Fruit fly (Drosophila melanogaster) whole organism, embryonic: ENCODE results near the gene cher.

Source experiments
- Blimp-1 ChIP-seq: fragments of 200-800 bp; sonication (Bioruptor generic); optimal IDR thresholded peaks from 3 replicates; lab custom pipeline; 2018; ENCODE audit warnings: missing biosample characterization, missing genetic modification characterization, mild to moderate bottlenecking, moderate library complexity, missing genetic modification reagents
- Bteb2 ChIP-seq: fragments of 200-800 bp; sonication (Bioruptor generic); optimal IDR thresholded peaks from 2 replicates; lab custom pipeline; 2016; ENCODE audit warnings: missing biosample characterization, missing genetic modification characterization
- CG10147 ChIP-seq: fragments of 200-800 bp; sonication (Bioruptor generic); optimal IDR thresholded peaks from 2 replicates; lab custom pipeline; 2019; ENCODE audit warnings: missing biosample characterization, mild to moderate bottlenecking, missing genetic modification characterization, moderate library complexity
- CG10431 ChIP-seq: fragments of 200-800 bp; sonication (Bioruptor generic); optimal IDR thresholded peaks from 3 replicates; lab custom pipeline; 2018; ENCODE audit warnings: missing biosample characterization, mild to moderate bottlenecking, missing genetic modification characterization
- CG10979 ChIP-seq: fragments of 200-800 bp; sonication (Bioruptor generic); optimal IDR thresholded peaks from 2 replicates; lab custom pipeline; 2018; ENCODE audit warnings: missing biosample characterization, mild to moderate bottlenecking, missing genetic modification characterization, moderate library complexity
- CG11504 ChIP-seq: fragments of 200-800 bp; sonication (Bioruptor generic); optimal IDR thresholded peaks from 3 replicates; lab custom pipeline; 2019; ENCODE audit warnings: missing biosample characterization, mild to moderate bottlenecking, missing genetic modification characterization, moderate library complexity
- CG12104 ChIP-seq: fragments of 200-800 bp; sonication (Bioruptor generic); optimal IDR thresholded peaks from 3 replicates; lab custom pipeline; 2016; ENCODE audit warnings: missing biosample characterization, missing genetic modification characterization
- CG1233 ChIP-seq: fragments of 200-800 bp; sonication (Bioruptor generic); optimal IDR thresholded peaks from 4 replicates; lab custom pipeline; 2018; ENCODE audit warnings: missing biosample characterization, mild to moderate bottlenecking, missing genetic modification characterization
- CG12659 ChIP-seq: fragments of 200-800 bp; sonication (Bioruptor generic); optimal IDR thresholded peaks from 3 replicates; lab custom pipeline; 2017; ENCODE audit warnings: mild to moderate bottlenecking, missing biosample characterization, missing genetic modification reagents, missing genetic modification characterization
- CG13624 ChIP-seq: fragments of 200-800 bp; sonication (Bioruptor generic); optimal IDR thresholded peaks from 2 replicates; lab custom pipeline; 2016; ENCODE audit warnings: missing biosample characterization, missing genetic modification characterization
- CG13894 ChIP-seq: fragments of 200-800 bp; sonication (Bioruptor generic); optimal IDR thresholded peaks from 3 replicates; lab custom pipeline; 2018; ENCODE audit warnings: missing biosample characterization, mild to moderate bottlenecking, missing genetic modification characterization, moderate library complexity
- CG14014 ChIP-seq: fragments of 200-800 bp; sonication (Bioruptor generic); IDR thresholded peaks from 2 replicates; pipeline ENCODE4 v1.3.6; 2022; ENCODE audit warnings: missing biosample characterization, missing genetic modification characterization
- CG14860 ChIP-seq: fragments of 200-800 bp; sonication (Bioruptor generic); IDR thresholded peaks from 3 replicates; pipeline ENCODE4 v1.3.6; 2022; ENCODE audit warnings: missing biosample characterization, missing genetic modification characterization; ENCODE audit not compliant: partially characterized antibody
- CG15696 ChIP-seq: fragments of 200-800 bp; sonication (Bioruptor generic); optimal IDR thresholded peaks from 2 replicates; lab custom pipeline; 2019; ENCODE audit warnings: missing biosample characterization, mild to moderate bottlenecking, missing genetic modification characterization, moderate library complexity
- CG16863 ChIP-seq: fragments of 200-800 bp; sonication (Bioruptor generic); optimal IDR thresholded peaks from 3 replicates; lab custom pipeline; 2016; ENCODE audit warnings: missing biosample characterization, missing genetic modification characterization
- CG17612 ChIP-seq: fragments of 200-800 bp; sonication (Bioruptor generic); IDR thresholded peaks from 2 replicates; pipeline ENCODE4 v1.3.6; 2022; ENCODE audit warnings: missing biosample characterization, missing genetic modification characterization
- CG2120 ChIP-seq: fragments of 200-800 bp; sonication (Bioruptor generic); optimal IDR thresholded peaks from 3 replicates; lab custom pipeline; 2016; ENCODE audit warnings: missing biosample characterization, missing genetic modification characterization
- CG2129 ChIP-seq: fragments of 200-800 bp; sonication (Bioruptor generic); IDR thresholded peaks from 2 replicates; pipeline ENCODE4 v1.3.6; 2022; ENCODE audit warnings: missing biosample characterization, missing genetic modification characterization; ENCODE audit not compliant: partially characterized antibody
- CG31224 ChIP-seq: fragments of 200-800 bp; sonication (Bioruptor generic); IDR thresholded peaks from 2 replicates; pipeline ENCODE4 v1.3.6; 2022; ENCODE audit warnings: missing biosample characterization, missing genetic modification characterization
- CG3163 ChIP-seq: fragments of 200-800 bp; sonication (Bioruptor generic); optimal IDR thresholded peaks from 3 replicates; lab custom pipeline; 2016; ENCODE audit warnings: missing biosample characterization, missing genetic modification characterization
- CG4328 ChIP-seq: fragments of 200-800 bp; sonication (Bioruptor generic); optimal IDR thresholded peaks from 3 replicates; lab custom pipeline; 2017; ENCODE audit warnings: missing biosample characterization, missing genetic modification reagents, missing genetic modification characterization
- CG4360 ChIP-seq: fragments of 200-800 bp; sonication (Bioruptor generic); IDR thresholded peaks from 2 replicates; pipeline ENCODE4 v1.3.6; 2022; ENCODE audit warnings: missing biosample characterization, missing genetic modification characterization
- CG6175 ChIP-seq: fragments of 200-800 bp; sonication (Bioruptor generic); IDR thresholded peaks from 3 replicates; pipeline ENCODE4 v1.3.6; 2022; ENCODE audit warnings: missing biosample characterization, missing genetic modification characterization
- CG6765 ChIP-seq: fragments of 200-800 bp; sonication (Bioruptor generic); optimal IDR thresholded peaks from 3 replicates; lab custom pipeline; 2017; ENCODE audit warnings: missing biosample characterization, mild to moderate bottlenecking, missing genetic modification characterization
- CG7271 ChIP-seq: fragments of 200-800 bp; sonication (Bioruptor generic); optimal IDR thresholded peaks from 2 replicates; lab custom pipeline; 2018; ENCODE audit warnings: missing biosample characterization, mild to moderate bottlenecking, missing genetic modification characterization, moderate library complexity
- CkIIα-i1 ChIP-seq: fragments of 200-800 bp; sonication (Bioruptor generic); IDR thresholded peaks from 2 replicates; pipeline ENCODE4 v1.3.6; 2022; ENCODE audit warnings: missing biosample characterization, missing genetic modification characterization
- Doc3 ChIP-seq: fragments of 200-800 bp; sonication (Bioruptor generic); IDR thresholded peaks from 3 replicates; pipeline ENCODE4 v1.3.6; 2022; ENCODE audit warnings: missing biosample characterization, missing genetic modification characterization; ENCODE audit not compliant: partially characterized antibody
- HHEX ChIP-seq: fragments of 200-800 bp; sonication (Bioruptor generic); optimal IDR thresholded peaks from 3 replicates; lab custom pipeline; 2017; ENCODE audit warnings: missing biosample characterization, mild to moderate bottlenecking, missing genetic modification characterization, missing genetic modification reagents
- HLH4C ChIP-seq: fragments of 200-800 bp; sonication (Bioruptor generic); IDR thresholded peaks from 3 replicates; pipeline ENCODE4 v1.3.6; 2022; ENCODE audit warnings: missing biosample characterization, missing genetic modification characterization; ENCODE audit not compliant: partially characterized antibody
- Hmx ChIP-seq: fragments of 200-800 bp; sonication (Bioruptor generic); optimal IDR thresholded peaks from 2 replicates; lab custom pipeline; 2016; ENCODE audit warnings: missing biosample characterization, missing genetic modification characterization
- NfI ChIP-seq: fragments of 200-800 bp; sonication (Bioruptor generic); optimal IDR thresholded peaks from 3 replicates; lab custom pipeline; 2018; ENCODE audit warnings: missing biosample characterization, mild to moderate bottlenecking, missing genetic modification characterization, moderate library complexity
- Scr ChIP-seq: fragments of 200-800 bp; sonication (Bioruptor generic); IDR thresholded peaks from 2 replicates; pipeline ENCODE4 v1.3.6; 2022; ENCODE audit warnings: missing biosample characterization, missing genetic modification characterization; ENCODE audit not compliant: partially characterized antibody
- ato ChIP-seq: fragments of 200-800 bp; sonication (Bioruptor generic); IDR thresholded peaks from 2 replicates; pipeline ENCODE4 v1.3.6; 2022; ENCODE audit warnings: missing biosample characterization, missing genetic modification characterization; ENCODE audit not compliant: partially characterized antibody
- bab2 ChIP-seq: fragments of 200-800 bp; sonication (Bioruptor generic); optimal IDR thresholded peaks from 2 replicates; lab custom pipeline; 2016; ENCODE audit warnings: missing biosample characterization, missing genetic modification characterization
- cg ChIP-seq: fragments of 200-800 bp; sonication (Bioruptor generic); optimal IDR thresholded peaks from 3 replicates; lab custom pipeline; 2019; ENCODE audit warnings: missing biosample characterization, mild to moderate bottlenecking, missing genetic modification characterization, moderate library complexity
- ems ChIP-seq: fragments of 200-800 bp; sonication (Bioruptor generic); optimal IDR thresholded peaks from 3 replicates; lab custom pipeline; 2016; ENCODE audit warnings: missing biosample characterization, missing genetic modification characterization
- eve ChIP-seq, 2 experiments: fragments of >200 bp; optimal IDR thresholded peaks; 2 replicates each; lab custom pipeline; 2017; ENCODE audit warnings: missing biosample characterization in 2 of 2, missing genetic modification characterization in 2 of 2
- fru ChIP-seq: fragments of >200 bp; optimal IDR thresholded peaks from 2 replicates; lab custom pipeline; 2017
- gcm2 ChIP-seq: fragments of 200-800 bp; sonication (Bioruptor generic); optimal IDR thresholded peaks from 2 replicates; lab custom pipeline; 2016; ENCODE audit warnings: missing biosample characterization, missing genetic modification characterization
- hb ChIP-seq: fragments of 200-800 bp; sonication (Bioruptor generic); IDR thresholded peaks from 3 replicates; pipeline ENCODE4 v1.3.6; 2022; ENCODE audit warnings: missing biosample characterization, missing genetic modification characterization; ENCODE audit not compliant: partially characterized antibody
- her ChIP-seq: fragments of 200-800 bp; sonication (Bioruptor generic); optimal IDR thresholded peaks from 2 replicates; lab custom pipeline; 2016; ENCODE audit warnings: missing biosample characterization, missing genetic modification characterization
- inv ChIP-seq: fragments of 200-800 bp; sonication (Bioruptor generic); IDR thresholded peaks from 2 replicates; pipeline ENCODE4 v1.3.6; 2022; ENCODE audit warnings: missing biosample characterization, missing genetic modification characterization; ENCODE audit not compliant: partially characterized antibody
- nmo ChIP-seq: fragments of 200-800 bp; sonication (Bioruptor generic); optimal IDR thresholded peaks from 2 replicates; lab custom pipeline; 2018; ENCODE audit warnings: missing biosample characterization, mild to moderate bottlenecking, missing genetic modification characterization, moderate library complexity
- schlank ChIP-seq: fragments of 200-800 bp; sonication (Bioruptor generic); optimal IDR thresholded peaks from 2 replicates; lab custom pipeline; 2018; ENCODE audit warnings: missing biosample characterization, mild to moderate bottlenecking, missing genetic modification characterization
- sima ChIP-seq: fragments of 200-800 bp; sonication (Bioruptor generic); optimal IDR thresholded peaks from 2 replicates; lab custom pipeline; 2016; ENCODE audit warnings: missing biosample characterization, missing genetic modification characterization
- sisA ChIP-seq: fragments of 200-800 bp; sonication (Bioruptor generic); IDR thresholded peaks from 2 replicates; pipeline ENCODE4 v1.3.6; 2022; ENCODE audit warnings: missing biosample characterization, missing genetic modification characterization
- tap ChIP-seq: fragments of 200-800 bp; optimal IDR thresholded peaks from 3 replicates; lab custom pipeline; 2019; ENCODE audit warnings: missing biosample characterization, mild to moderate bottlenecking, missing genetic modification characterization, moderate library complexity
- tgo ChIP-seq: fragments of 200-800 bp; sonication (Bioruptor generic); IDR thresholded peaks from 3 replicates; pipeline ENCODE4 v1.3.6; 2022; ENCODE audit warnings: missing biosample characterization, missing genetic modification characterization
- zen2 ChIP-seq: fragments of 200-800 bp; sonication (Bioruptor generic); IDR thresholded peaks from 3 replicates; pipeline ENCODE4 v1.3.6; 2022; ENCODE audit warnings: missing biosample characterization, missing genetic modification characterization; ENCODE audit not compliant: partially characterized antibody

cher gene

DNA sequence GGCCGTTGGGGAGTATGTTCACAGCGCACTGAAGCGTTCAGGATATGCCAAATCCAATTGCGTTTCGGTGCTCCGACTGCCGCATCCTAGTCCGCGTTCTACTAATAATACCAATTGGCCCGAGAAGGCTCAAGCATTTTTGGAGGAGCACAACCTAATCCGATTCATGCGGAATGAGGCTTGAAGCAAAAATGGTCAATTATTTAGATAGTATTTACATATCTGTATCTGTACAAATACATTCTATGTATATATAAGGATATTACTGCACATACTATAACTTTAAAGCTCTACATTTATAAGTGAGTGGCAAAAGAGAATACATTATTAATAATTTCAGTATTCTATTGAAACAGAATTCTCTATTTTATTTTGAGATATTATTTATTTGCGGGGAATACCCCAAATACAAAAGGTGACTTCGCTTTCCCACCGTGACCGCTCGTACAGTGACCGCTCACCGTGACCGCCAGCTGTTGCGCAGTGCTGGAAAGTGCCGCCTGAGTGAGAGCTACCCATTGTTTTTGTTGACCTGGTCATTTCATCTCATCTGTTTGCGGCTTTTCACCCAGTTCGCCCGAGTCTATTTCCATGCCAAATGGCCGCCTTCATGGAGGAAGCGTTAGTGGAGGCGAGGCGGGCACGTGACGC lies 26.3 kb upstream of the cher start, which contains the start of gene CG5292 (continued):
- peak; percentile 23; the same call in 1 of the 3 replicates for TF ChIP-seq HLH4C (GFP tag; lab: Robert Waterston, UW)
- TF ChIP-seq CG4328, result peak; percentile 51
- TF ChIP-seq gcm2 (GFP tag; lab: Kevin White, UChicago), result peak; percentile 12
- peak; percentile 52; the same call in 2 of the 3 replicates for TF ChIP-seq tgo (GFP tag; lab: Robert Waterston, UW)
- TF ChIP-seq schlank (tag; lab: Kevin White, UChicago), result no peak
- TF ChIP-seq Bteb2 (GFP tag; lab: Kevin White, UChicago), result no peak
- peak; percentile 36 for TF ChIP-seq CG6765 (GFP tag; lab: Kevin White, UChicago)
- TF ChIP-seq CG13624 (GFP tag; lab: Kevin White, UChicago), result no peak
- no peak for TF ChIP-seq her (GFP tag; lab: Kevin White, UChicago)
- peak; percentile 19; the same call in 1 of the 2 replicates for TF ChIP-seq inv
- TF ChIP-seq CG31224 (GFP tag; lab: Robert Waterston, UW), result no peak
- peak; percentile 56 for TF ChIP-seq nmo (GFP tag; lab: Kevin White, UChicago)
- TF ChIP-seq CG4360 (GFP tag; lab: Robert Waterston, UW), result no peak; the same call in 1 of the 2 replicates
- TF ChIP-seq CG16863 (GFP tag; lab: Kevin White, UChicago), result no peak
- TF ChIP-seq CG12659 (GFP tag; lab: Kevin White, UChicago), result peak; percentile 69
- no peak for TF ChIP-seq CG1233 (GFP tag; lab: Kevin White, UChicago)
- peak; percentile 72 for TF ChIP-seq CG2120 (GFP tag; lab: Kevin White, UChicago)
- no peak for TF ChIP-seq cg (GFP tag; lab: Kevin White, UChicago)
- no peak for TF ChIP-seq CG10979 (tag; lab: Kevin White, UChicago)
- no peak for TF ChIP-seq Blimp-1 (GFP tag; lab: Kevin White, UChicago)
- TF ChIP-seq CG11504 (tag; lab: Kevin White, UChicago), result peak; percentile 62
- peak; percentile 55 for TF ChIP-seq NfI
- TF ChIP-seq sima (GFP tag; lab: Kevin White, UChicago), result no peak
- no peak for TF ChIP-seq ato (GFP tag; lab: Robert Waterston, UW)
- TF ChIP-seq Doc3 (GFP tag; lab: Robert Waterston, UW), result peak; percentile 39; the same call in 1 of the 3 replicates
- no peak; the same call in 2 of the 3 replicates for TF ChIP-seq zen2 (GFP tag; lab: Robert Waterston, UW)
- peak; percentile 51; the same call in 2 of the 3 replicates for TF ChIP-seq CG14860 (GFP tag; lab: Robert Waterston, UW)
- peak; percentile 36 for TF ChIP-seq CG10431 (GFP tag; lab: Kevin White, UChicago)
- TF ChIP-seq CG14014 (GFP tag; lab: Robert Waterston, UW), result peak; percentile 33; the same call in 1 of the 2 replicates
- TF ChIP-seq CG10147 (GFP tag; lab: Kevin White, UChicago), result peak; percentile 23
- TF ChIP-seq ems (GFP tag; lab: Kevin White, UChicago), result peak; percentile 54
- peak; percentile 23; the same call in 1 of the 2 replicates for TF ChIP-seq sisA (GFP tag; lab: Robert Waterston, UW)
- TF ChIP-seq bab2, result peak; percentile 19
- TF ChIP-seq CG7271 (tag; lab: Kevin White, UChicago), result no peak
- TF ChIP-seq tap, result no peak
- peak; percentile 36 for TF ChIP-seq CG15696 (tag; lab: Kevin White, UChicago)
- TF ChIP-seq CkIIα-i1 (GFP tag; lab: Robert Waterston, UW), result no peak
- no peak for TF ChIP-seq eve (GFP tag; optimal IDR thresholded peaks at IDR 0.05; lab: Kevin White, UChicago)
- no peak for TF ChIP-seq hb (GFP tag; lab: Robert Waterston, UW)
- no peak for TF ChIP-seq CG17612 (GFP tag; lab: Robert Waterston, UW)
- TF ChIP-seq CG6175 (GFP tag; lab: Robert Waterston, UW), result no peak
- TF ChIP-seq CG3163 (GFP tag; lab: Kevin White, UChicago), result no peak
- peak; percentile 29 for TF ChIP-seq HHEX (GFP tag; lab: Kevin White, UChicago)
- no peak for TF ChIP-seq fru (lab: Kevin White, UChicago)
- TF ChIP-seq Hmx (GFP tag; lab: Kevin White, UChicago), result no peak
- TF ChIP-seq CG13894 (tag; lab: Kevin White, UChicago), result no peak
- peak; percentile 54 for TF ChIP-seq Scr
- no peak for TF ChIP-seq CG2129
- no peak for TF ChIP-seq CG12104
